Worm (Caenorhabditis elegans) whole organism, L3 larva: ENCODE results near the gene jmjd-3.2.

Experiments used
- ZK546.5 ChIP-seq: sonication (generic microtip); optimal IDR thresholded peaks from 2 replicates; lab custom pipeline; 2017; ENCODE audit warnings: missing biosample characterization, missing genetic modification characterization
- ceh-82 ChIP-seq: fragments of 150-350 bp; optimal IDR thresholded peaks from 2 replicates; lab custom pipeline; 2014; ENCODE audit warnings: missing biosample characterization, missing genetic modification characterization
- ceh-9 ChIP-seq: sonication (generic microtip); optimal IDR thresholded peaks from 2 replicates; lab custom pipeline; 2018; ENCODE audit warnings: missing biosample characterization, missing genetic modification characterization
- daf-12 ChIP-seq: fragments of 150-350 bp; optimal IDR thresholded peaks from 2 replicates; lab custom pipeline; 2014; ENCODE audit warnings: missing biosample characterization, missing genetic modification reagents, missing genetic modification characterization
- egl-27 ChIP-seq: sonication (generic microtip); optimal IDR thresholded peaks from 4 replicates; lab custom pipeline; 2017; ENCODE audit warnings: missing biosample characterization, missing genetic modification reagents, missing genetic modification characterization
- egl-5 ChIP-seq: fragments of 150-350 bp; optimal IDR thresholded peaks from 2 replicates; lab custom pipeline; 2017; ENCODE audit warnings: missing biosample characterization, missing genetic modification reagents, missing genetic modification characterization, inconsistent platforms
- elt-1 ChIP-seq: fragments of 150-350 bp; optimal IDR thresholded peaks from 2 replicates; lab custom pipeline; 2014; ENCODE audit warnings: missing biosample characterization, missing genetic modification characterization
- elt-2 ChIP-seq: sonication (generic microtip); optimal IDR thresholded peaks from 2 replicates; lab custom pipeline; 2016; ENCODE audit warnings: missing genetic modification reagents, mild to moderate bottlenecking, missing genetic modification characterization, missing compliant biosample characterization
- elt-3 ChIP-seq, 3 experiments: fragments of 150-350 bp in 1 of 3; sonication (generic microtip) in 2 of 3; optimal IDR thresholded peaks; 2 replicates in 2 of 3; 4 replicates in 1 of 3; lab custom pipeline; 2014 to 2017; ENCODE audit warnings: missing biosample characterization in 3 of 3, missing genetic modification characterization in 3 of 3
- eor-1 ChIP-seq, 2 experiments: fragments of 150-350 bp; optimal IDR thresholded peaks; 2 replicates each; lab custom pipeline; 2014 to 2018; ENCODE audit warnings: missing biosample characterization in 2 of 2, missing genetic modification characterization in 2 of 2
- fkh-10 ChIP-seq: sonication (generic microtip); optimal IDR thresholded peaks from 2 replicates; lab custom pipeline; 2017; ENCODE audit warnings: missing biosample characterization, missing genetic modification reagents, missing genetic modification characterization
- fkh-2 ChIP-seq: fragments of 150-350 bp; optimal IDR thresholded peaks from 2 replicates; lab custom pipeline; 2014; ENCODE audit warnings: missing biosample characterization, missing genetic modification reagents, missing genetic modification characterization
- hmg-11 ChIP-seq: sonication (generic microtip); optimal IDR thresholded peaks from 2 replicates; lab custom pipeline; 2016; ENCODE audit warnings: missing genetic modification characterization, missing compliant biosample characterization
- jun-1 ChIP-seq: fragments of 150-350 bp; optimal IDR thresholded peaks from 2 replicates; lab custom pipeline; 2014; ENCODE audit warnings: missing biosample characterization, missing genetic modification reagents, missing genetic modification characterization
- lin-15B ChIP-seq: fragments of 150-350 bp; optimal IDR thresholded peaks from 2 replicates; lab custom pipeline; 2014; ENCODE audit warnings: missing biosample characterization, missing genetic modification characterization
- lin-39 ChIP-seq: fragments of 150-350 bp; optimal IDR thresholded peaks from 2 replicates; lab custom pipeline; 2018; ENCODE audit warnings: missing biosample characterization, missing genetic modification reagents, missing genetic modification characterization
- lsy-12 ChIP-seq: sonication (generic microtip); optimal IDR thresholded peaks from 2 replicates; lab custom pipeline; 2016; ENCODE audit warnings: mild to moderate bottlenecking, missing genetic modification characterization, missing compliant biosample characterization
- mml-1 ChIP-seq: fragments of 150-350 bp; sonication (generic microtip); optimal IDR thresholded peaks from 3 replicates; lab custom pipeline; 2014; ENCODE audit warnings: missing biosample characterization, missing genetic modification characterization
- nfya-1 ChIP-seq: sonication (generic microtip); optimal IDR thresholded peaks from 2 replicates; lab custom pipeline; 2017; ENCODE audit warnings: missing genetic modification characterization, mild to moderate bottlenecking, missing compliant biosample characterization, antibody characterized with exemption, moderate library complexity; ENCODE audit not compliant: insufficient read depth
- nhr-11 ChIP-seq: fragments of 150-350 bp; optimal IDR thresholded peaks from 2 replicates; lab custom pipeline; 2014; ENCODE audit warnings: missing biosample characterization, missing genetic modification characterization
- nhr-23 ChIP-seq: fragments of 150-350 bp; optimal IDR thresholded peaks from 2 replicates; lab custom pipeline; 2014; ENCODE audit warnings: missing biosample characterization, missing genetic modification reagents, missing genetic modification characterization
- nhr-237 ChIP-seq: fragments of 150-350 bp; optimal IDR thresholded peaks from 2 replicates; lab custom pipeline; 2014; ENCODE audit warnings: missing biosample characterization, missing genetic modification characterization
- nhr-25 ChIP-seq: sonication (generic microtip); optimal IDR thresholded peaks from 2 replicates; lab custom pipeline; 2017; ENCODE audit warnings: missing biosample characterization, missing genetic modification characterization
- nhr-67 ChIP-seq: fragments of 150-350 bp; optimal IDR thresholded peaks from 2 replicates; lab custom pipeline; 2014; ENCODE audit warnings: missing biosample characterization, missing genetic modification characterization
- nhr-77 ChIP-seq: fragments of 150-350 bp; optimal IDR thresholded peaks from 2 replicates; lab custom pipeline; 2014; ENCODE audit warnings: missing biosample characterization, missing genetic modification characterization
- pha-4 ChIP-seq: fragments of 150-350 bp; optimal IDR thresholded peaks from 2 replicates; lab custom pipeline; 2014; ENCODE audit warnings: missing biosample characterization, missing genetic modification reagents, missing genetic modification characterization
- pqm-1 ChIP-seq: fragments of 150-350 bp; optimal IDR thresholded peaks from 2 replicates; lab custom pipeline; 2017; ENCODE audit warnings: missing biosample characterization, missing genetic modification characterization, inconsistent platforms
- sea-2 ChIP-seq: fragments of 150-350 bp; sonication (generic microtip); optimal IDR thresholded peaks from 4 replicates; lab custom pipeline; 2014; ENCODE audit warnings: missing biosample characterization, missing genetic modification reagents, missing genetic modification characterization
- tbx-2 ChIP-seq: sonication (generic microtip); optimal IDR thresholded peaks from 2 replicates; lab custom pipeline; 2016; ENCODE audit warnings: mild to moderate bottlenecking, missing genetic modification characterization, missing compliant biosample characterization
- unc-39 ChIP-seq: sonication (generic microtip); optimal IDR thresholded peaks from 4 replicates; lab custom pipeline; 2017; ENCODE audit warnings: missing biosample characterization, missing genetic modification characterization
- unc-62 ChIP-seq: fragments of 150-350 bp; sonication (generic microtip); optimal IDR thresholded peaks from 4 replicates; lab custom pipeline; 2014; ENCODE audit warnings: missing biosample characterization, missing genetic modification reagents, missing genetic modification characterization
- zag-1 ChIP-seq: fragments of 150-350 bp; optimal IDR thresholded peaks from 2 replicates; lab custom pipeline; 2014; ENCODE audit warnings: missing biosample characterization, missing genetic modification characterization
- ztf-11 ChIP-seq: fragments of 150-350 bp; optimal IDR thresholded peaks from 2 replicates; lab custom pipeline; 2014; ENCODE audit warnings: missing biosample characterization, missing genetic modification characterization

Gene jmjd-3.2

ce11 chrX:14447498-14447897, 512 bp upstream of the jmjd-3.2 start:
- TF ChIP-seq lin-39: no peak

DNA sequence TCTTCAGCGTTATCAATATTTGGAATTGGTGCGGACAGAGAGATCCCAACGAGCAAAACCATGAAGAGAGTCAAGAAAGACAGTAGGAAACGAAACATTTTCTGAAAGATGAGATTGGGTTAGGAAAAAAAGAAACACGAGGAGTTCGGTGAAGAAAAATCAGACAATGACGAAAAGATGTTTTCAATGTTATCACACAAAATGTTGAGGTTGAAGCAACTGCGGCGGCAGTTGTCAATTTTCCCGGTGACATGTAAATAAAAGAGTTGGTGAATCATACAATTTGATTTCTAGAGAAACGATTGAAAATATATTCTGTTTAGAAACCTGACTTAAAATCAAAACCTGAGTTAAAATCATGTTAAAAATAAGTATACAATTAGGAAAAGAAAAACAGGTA, 5.7 kb downstream of the jmjd-3.2 start, which contains the start of gene F23D12.7:
F23D12.7 (minus strand) TSS at position 101 of the 400 bp plus-strand sequence.
- no peak for TF ChIP-seq nfya-1 (tag; lab: Kevin White, UChicago)

DNA sequence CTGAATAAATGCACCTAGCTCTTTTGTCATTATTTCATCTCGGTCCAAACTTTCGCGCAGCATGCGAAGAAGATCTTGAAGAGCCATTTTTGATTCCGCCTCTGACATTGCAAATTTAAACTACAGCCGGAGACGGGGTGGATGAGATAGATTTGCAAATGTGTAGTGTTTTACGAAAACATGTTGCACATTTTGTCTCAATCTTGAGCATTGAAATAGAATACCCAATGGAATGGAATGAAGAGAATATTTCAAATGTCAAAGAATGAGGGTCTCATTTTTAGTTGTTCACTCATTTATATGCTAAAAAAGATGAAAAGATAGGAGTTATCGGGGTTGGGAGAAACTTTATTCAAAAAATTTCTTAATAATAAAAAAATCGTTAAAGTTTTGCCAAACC, 7.4 kb downstream of the jmjd-3.2 start, which contains the start of gene Y66C5A.1:
Y66C5A.1 (minus strand) TSS at position 101 of the 400 bp plus-strand sequence.
- no peak for TF ChIP-seq nfya-1 (tag; lab: Kevin White, UChicago)

ce11 chrX:14460412-14460811, 12.4 kb downstream of the jmjd-3.2 start, which contains the start of gene Y66C5A.2:
Gene Y66C5A.2 (plus strand): TSS chrX:14460712.
- TF ChIP-seq unc-62 (no peak), egl-27 (no peak), hmg-11 (no peak), fkh-2 (tag; lab: Kevin White, UChicago) (no peak), elt-2 (tag; lab: Kevin White, UChicago) (no peak), nhr-237 (tag; lab: Kevin White, UChicago) (no peak), lsy-12 (tag; lab: Kevin White, UChicago) (no peak), unc-39 (no peak), elt-3 (tag; optimal IDR thresholded peaks at IDR 0.05; lab: Kevin White, UChicago) (no peak), nhr-77 (no peak), nhr-25 (tag; lab: Kevin White, UChicago) (no peak), lin-15B (no peak), zag-1 (tag; lab: Kevin White, UChicago) (no peak), ceh-82 (no peak)

- no peak for TF ChIP-seq lin-15B
- no peak for TF ChIP-seq nhr-11 (tag; lab: Kevin White, UChicago)
- no peak for TF ChIP-seq daf-12 (tag; lab: Kevin White, UChicago)
- TF ChIP-seq ceh-9 (tag; lab: Kevin White, UChicago): no peak
- TF ChIP-seq ZK546.5 (tag; lab: Kevin White, UChicago): no peak
- TF ChIP-seq nhr-237 (tag; lab: Kevin White, UChicago): no peak
- TF ChIP-seq nhr-23 (tag; lab: Kevin White, UChicago): no peak
- no peak for TF ChIP-seq sea-2 (GFP tag; lab: Kevin White, UChicago)
- TF ChIP-seq nhr-67: no peak
- no peak for TF ChIP-seq elt-3 (tag; optimal IDR thresholded peaks at IDR 0.05; lab: Kevin White, UChicago)
- no peak for TF ChIP-seq pha-4 (tag; lab: Kevin White, UChicago)
- no peak for TF ChIP-seq egl-5 (tag; lab: Kevin White, UChicago)
- no peak for TF ChIP-seq fkh-10 (GFP tag; lab: Kevin White, UChicago)
- no peak for TF ChIP-seq tbx-2
These were observed 16.5 kb downstream of the jmjd-3.2 start, which contains the start of gene M163.7 for ce11 chrX:14464513-14464912. Gene M163.7 (plus strand): TSS chrX:14464813.

ce11 chrX:14465593-14465992, 17.6 kb downstream of the jmjd-3.2 start, which contains the start of gene M163.22:
Gene M163.22 (plus strand): TSS chrX:14465893.
- TF ChIP-seq unc-39 (no peak), pha-4 (tag; lab: Kevin White, UChicago) (no peak), fkh-2 (tag; lab: Kevin White, UChicago) (no peak), eor-1 (tag; optimal IDR thresholded peaks at IDR 0.05; lab: Kevin White, UChicago) (no peak), tbx-2 (no peak), mml-1 (tag; lab: Kevin White, UChicago) (no peak), lsy-12 (tag; lab: Kevin White, UChicago) (no peak), fkh-10 (GFP tag; lab: Kevin White, UChicago) (no peak), ZK546.5 (tag; lab: Kevin White, UChicago) (no peak), egl-5 (tag; lab: Kevin White, UChicago) (no peak), egl-27 (no peak)
- TF ChIP-seq, all 47 proteins: peak for 0

- TF ChIP-seq elt-1 (tag; lab: Kevin White, UChicago) (no peak), fkh-10 (GFP tag; lab: Kevin White, UChicago) (no peak), ztf-11 (tag; lab: Kevin White, UChicago) (no peak), pqm-1 (tag; lab: Kevin White, UChicago) (no peak), jun-1 (no peak), hmg-11 (no peak), elt-2 (tag; lab: Kevin White, UChicago) (no peak), daf-12 (tag; lab: Kevin White, UChicago) (no peak), ceh-9 (tag; lab: Kevin White, UChicago) (no peak), pha-4 (tag; lab: Kevin White, UChicago) (no peak), nhr-77 (no peak), egl-5 (tag; lab: Kevin White, UChicago) (no peak), zag-1 (tag; lab: Kevin White, UChicago) (no peak), nhr-23 (tag; lab: Kevin White, UChicago) (no peak), mml-1 (tag; lab: Kevin White, UChicago) (no peak)
These were observed 18.5 kb downstream of the jmjd-3.2 start, which contains the start of gene M163.21 for ce11 chrX:14466532-14466931. Gene M163.21 (plus strand): TSS chrX:14466832.
